Worm (Caenorhabditis elegans): ENCODE measurements around the gene eif-2Bdelta.

DNA sequence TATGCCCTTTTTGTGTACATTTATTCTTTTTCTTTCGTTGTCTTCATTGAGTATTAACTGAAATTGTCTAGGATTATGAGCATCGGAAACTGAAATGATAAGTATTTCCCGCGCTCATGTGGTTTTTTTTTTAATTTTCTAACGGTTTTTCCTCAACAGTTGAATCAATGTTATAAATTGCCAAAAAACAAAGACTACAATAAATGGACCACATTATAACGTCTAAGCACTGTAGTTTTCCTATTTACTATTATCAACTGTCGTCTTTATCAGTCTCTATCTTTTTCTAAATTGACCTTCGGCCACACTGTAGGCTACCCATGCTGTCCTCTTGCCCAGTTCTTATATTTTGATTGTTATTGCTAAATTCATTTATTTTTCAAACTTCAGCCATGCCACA lies 5.9 kb upstream of the eif-2Bdelta start, which contains the start of gene acs-14:
- TF ChIP-seq pha-4 (tag; optimal IDR thresholded peaks at IDR 0.05) (no peak), hrde-1 (tag; optimal IDR thresholded peaks at IDR 0.05; ENCODE audit: borderline replicate concordance) (no peak), ztf-28 (GFP tag; IDR thresholded peaks at IDR 0.05) (no peak)
